Worm (Caenorhabditis elegans) whole organism, L3 larva: ENCODE measurements around the gene Y39B6A.69.
A peak's percentile ranks its signal among the peaks of the same experiment; 100 is the strongest.

Experiments
- R02D3.7 ChIP-seq: fragments of 150-350 bp; optimal IDR thresholded peaks from 2 replicates; lab custom pipeline; 2014; ENCODE audit warnings: missing biosample characterization, missing genetic modification characterization
- ZK546.5 ChIP-seq: sonication (generic microtip); optimal IDR thresholded peaks from 2 replicates; lab custom pipeline; 2017; ENCODE audit warnings: missing biosample characterization, missing genetic modification characterization
- aly-2 ChIP-seq: fragments of 150-350 bp; optimal IDR thresholded peaks from 2 replicates; lab custom pipeline; 2014; ENCODE audit warnings: missing biosample characterization, missing genetic modification characterization
- ama-1 ChIP-seq: fragments of 150-350 bp; optimal IDR thresholded peaks from 2 replicates; lab custom pipeline; 2018
- ceh-16 ChIP-seq: sonication (generic microtip); optimal IDR thresholded peaks from 2 replicates; lab custom pipeline; 2017; ENCODE audit warnings: missing biosample characterization, missing genetic modification characterization
- ceh-28 ChIP-seq: fragments of 150-350 bp; optimal IDR thresholded peaks from 2 replicates; lab custom pipeline; 2014; ENCODE audit warnings: missing biosample characterization, missing genetic modification reagents, missing genetic modification characterization
- ceh-82 ChIP-seq: fragments of 150-350 bp; optimal IDR thresholded peaks from 2 replicates; lab custom pipeline; 2014; ENCODE audit warnings: missing biosample characterization, missing genetic modification characterization
- ceh-9 ChIP-seq: sonication (generic microtip); optimal IDR thresholded peaks from 2 replicates; lab custom pipeline; 2018; ENCODE audit warnings: missing biosample characterization, missing genetic modification characterization
- daf-12 ChIP-seq: fragments of 150-350 bp; optimal IDR thresholded peaks from 2 replicates; lab custom pipeline; 2014; ENCODE audit warnings: missing biosample characterization, missing genetic modification reagents, missing genetic modification characterization
- egl-27 ChIP-seq: sonication (generic microtip); optimal IDR thresholded peaks from 4 replicates; lab custom pipeline; 2017; ENCODE audit warnings: missing biosample characterization, missing genetic modification reagents, missing genetic modification characterization
- egl-5 ChIP-seq: fragments of 150-350 bp; optimal IDR thresholded peaks from 2 replicates; lab custom pipeline; 2017; ENCODE audit warnings: missing biosample characterization, missing genetic modification reagents, missing genetic modification characterization, inconsistent platforms
- elt-1 ChIP-seq: fragments of 150-350 bp; optimal IDR thresholded peaks from 2 replicates; lab custom pipeline; 2014; ENCODE audit warnings: missing biosample characterization, missing genetic modification characterization
- elt-2 ChIP-seq: sonication (generic microtip); optimal IDR thresholded peaks from 2 replicates; lab custom pipeline; 2016; ENCODE audit warnings: missing genetic modification reagents, mild to moderate bottlenecking, missing genetic modification characterization, missing compliant biosample characterization
- elt-3 ChIP-seq, 3 experiments: fragments of 150-350 bp in 1 of 3; sonication (generic microtip) in 2 of 3; optimal IDR thresholded peaks; 2 replicates in 2 of 3; 4 replicates in 1 of 3; lab custom pipeline; 2014 to 2017; ENCODE audit warnings: missing biosample characterization in 3 of 3, missing genetic modification characterization in 3 of 3
- eor-1 ChIP-seq, 2 experiments: fragments of 150-350 bp; optimal IDR thresholded peaks; 2 replicates each; lab custom pipeline; 2014 to 2018; ENCODE audit warnings: missing biosample characterization in 2 of 2, missing genetic modification characterization in 2 of 2
- fkh-10 ChIP-seq: sonication (generic microtip); optimal IDR thresholded peaks from 2 replicates; lab custom pipeline; 2017; ENCODE audit warnings: missing biosample characterization, missing genetic modification reagents, missing genetic modification characterization
- fkh-2 ChIP-seq: fragments of 150-350 bp; optimal IDR thresholded peaks from 2 replicates; lab custom pipeline; 2014; ENCODE audit warnings: missing biosample characterization, missing genetic modification reagents, missing genetic modification characterization
- hmg-11 ChIP-seq: sonication (generic microtip); optimal IDR thresholded peaks from 2 replicates; lab custom pipeline; 2016; ENCODE audit warnings: missing genetic modification characterization, missing compliant biosample characterization
- jun-1 ChIP-seq: fragments of 150-350 bp; optimal IDR thresholded peaks from 2 replicates; lab custom pipeline; 2014; ENCODE audit warnings: missing biosample characterization, missing genetic modification reagents, missing genetic modification characterization
- lin-15B ChIP-seq: fragments of 150-350 bp; optimal IDR thresholded peaks from 2 replicates; lab custom pipeline; 2014; ENCODE audit warnings: missing biosample characterization, missing genetic modification characterization
- lin-39 ChIP-seq: fragments of 150-350 bp; optimal IDR thresholded peaks from 2 replicates; lab custom pipeline; 2018; ENCODE audit warnings: missing biosample characterization, missing genetic modification reagents, missing genetic modification characterization
- lsy-12 ChIP-seq: sonication (generic microtip); optimal IDR thresholded peaks from 2 replicates; lab custom pipeline; 2016; ENCODE audit warnings: mild to moderate bottlenecking, missing genetic modification characterization, missing compliant biosample characterization
- mdl-1 ChIP-seq: fragments of 150-350 bp; optimal IDR thresholded peaks from 2 replicates; lab custom pipeline; 2014; ENCODE audit warnings: missing biosample characterization, missing genetic modification characterization
- mml-1 ChIP-seq: fragments of 150-350 bp; sonication (generic microtip); optimal IDR thresholded peaks from 3 replicates; lab custom pipeline; 2014; ENCODE audit warnings: missing biosample characterization, missing genetic modification characterization
- nfya-1 ChIP-seq: sonication (generic microtip); optimal IDR thresholded peaks from 2 replicates; lab custom pipeline; 2017; ENCODE audit warnings: missing genetic modification characterization, mild to moderate bottlenecking, missing compliant biosample characterization, antibody characterized with exemption, moderate library complexity; ENCODE audit not compliant: insufficient read depth
- nhr-11 ChIP-seq: fragments of 150-350 bp; optimal IDR thresholded peaks from 2 replicates; lab custom pipeline; 2014; ENCODE audit warnings: missing biosample characterization, missing genetic modification characterization
- nhr-12 ChIP-seq: fragments of 150-350 bp; optimal IDR thresholded peaks from 2 replicates; lab custom pipeline; 2014; ENCODE audit warnings: missing biosample characterization, missing genetic modification characterization
- nhr-23 ChIP-seq: fragments of 150-350 bp; optimal IDR thresholded peaks from 2 replicates; lab custom pipeline; 2014; ENCODE audit warnings: missing biosample characterization, missing genetic modification reagents, missing genetic modification characterization
- nhr-237 ChIP-seq: fragments of 150-350 bp; optimal IDR thresholded peaks from 2 replicates; lab custom pipeline; 2014; ENCODE audit warnings: missing biosample characterization, missing genetic modification characterization
- nhr-25 ChIP-seq: sonication (generic microtip); optimal IDR thresholded peaks from 2 replicates; lab custom pipeline; 2017; ENCODE audit warnings: missing biosample characterization, missing genetic modification characterization
- nhr-28 ChIP-seq: fragments of 150-350 bp; optimal IDR thresholded peaks from 2 replicates; lab custom pipeline; 2014; ENCODE audit warnings: missing biosample characterization, missing genetic modification characterization
- nhr-43 ChIP-seq: sonication (generic microtip); optimal IDR thresholded peaks from 2 replicates; lab custom pipeline; 2016; ENCODE audit warnings: mild to moderate bottlenecking, missing genetic modification characterization, missing compliant biosample characterization; ENCODE audit not compliant: poor library complexity, severe bottlenecking
- nhr-67 ChIP-seq: fragments of 150-350 bp; optimal IDR thresholded peaks from 2 replicates; lab custom pipeline; 2014; ENCODE audit warnings: missing biosample characterization, missing genetic modification characterization
- nhr-76 ChIP-seq: fragments of 150-350 bp; sonication (generic microtip); optimal IDR thresholded peaks from 5 replicates; lab custom pipeline; 2014; ENCODE audit warnings: missing biosample characterization, missing genetic modification characterization
- nhr-77 ChIP-seq: fragments of 150-350 bp; optimal IDR thresholded peaks from 2 replicates; lab custom pipeline; 2014; ENCODE audit warnings: missing biosample characterization, missing genetic modification characterization
- pqm-1 ChIP-seq: fragments of 150-350 bp; optimal IDR thresholded peaks from 2 replicates; lab custom pipeline; 2017; ENCODE audit warnings: missing biosample characterization, missing genetic modification characterization, inconsistent platforms
- sea-2 ChIP-seq: fragments of 150-350 bp; sonication (generic microtip); optimal IDR thresholded peaks from 4 replicates; lab custom pipeline; 2014; ENCODE audit warnings: missing biosample characterization, missing genetic modification reagents, missing genetic modification characterization
- skn-1 ChIP-seq: fragments of 150-350 bp; optimal IDR thresholded peaks from 2 replicates; lab custom pipeline; 2014; ENCODE audit warnings: missing biosample characterization, missing genetic modification characterization
- snpc-4 ChIP-seq: fragments of 150-350 bp; optimal IDR thresholded peaks from 2 replicates; lab custom pipeline; 2014; ENCODE audit warnings: missing biosample characterization, missing genetic modification characterization
- unc-39 ChIP-seq: sonication (generic microtip); optimal IDR thresholded peaks from 4 replicates; lab custom pipeline; 2017; ENCODE audit warnings: missing biosample characterization, missing genetic modification characterization
- unc-62 ChIP-seq: fragments of 150-350 bp; sonication (generic microtip); optimal IDR thresholded peaks from 4 replicates; lab custom pipeline; 2014; ENCODE audit warnings: missing biosample characterization, missing genetic modification reagents, missing genetic modification characterization
- zag-1 ChIP-seq: fragments of 150-350 bp; optimal IDR thresholded peaks from 2 replicates; lab custom pipeline; 2014; ENCODE audit warnings: missing biosample characterization, missing genetic modification characterization
- ztf-11 ChIP-seq: fragments of 150-350 bp; optimal IDR thresholded peaks from 2 replicates; lab custom pipeline; 2014; ENCODE audit warnings: missing biosample characterization, missing genetic modification characterization
- ztf-4 ChIP-seq: fragments of 150-350 bp; optimal IDR thresholded peaks from 2 replicates; lab custom pipeline; 2014; ENCODE audit warnings: missing biosample characterization, missing genetic modification characterization

Y39B6A.69 gene

ce11 chrV:19177070-19177469 lies 24.8 kb upstream of the Y39B6A.69 start:
- TF ChIP-seq nhr-43 (no peak), nhr-28 (tag; lab: Kevin White, UChicago) (no peak), aly-2 (tag; lab: Kevin White, UChicago) (no peak), snpc-4 (tag; lab: Kevin White, UChicago) (no peak), ZK546.5 (tag; lab: Kevin White, UChicago) (no peak), ceh-82 (tag; lab: Kevin White, UChicago) (no peak)
- TF ChIP-seq, all 47 proteins: peak for 0

DNA sequence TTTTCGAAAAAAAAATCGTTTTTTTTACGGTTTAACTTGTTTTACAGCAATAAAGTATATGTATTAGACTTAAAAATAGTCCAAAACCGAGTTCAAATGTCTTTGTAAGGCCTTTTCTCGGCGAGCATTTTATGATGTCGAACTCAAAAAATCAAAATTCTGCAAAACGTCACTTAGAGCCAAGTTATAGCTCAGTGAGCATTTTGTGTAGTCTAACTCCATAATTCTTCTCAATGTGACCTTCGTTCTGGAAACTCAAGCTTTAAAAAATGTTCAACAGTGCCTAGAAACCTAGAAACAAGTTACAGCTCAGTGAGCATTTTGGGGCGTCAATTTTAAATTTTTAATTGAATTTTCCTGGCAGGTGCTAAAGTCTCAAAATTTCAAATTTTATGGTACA lies 23.5 kb upstream of the Y39B6A.69 start:
- TF ChIP-seq ceh-16 = no peak
- TF ChIP-seq sea-2 (GFP tag; lab: Kevin White, UChicago) = no peak
- no peak for TF ChIP-seq skn-1 (tag; lab: Kevin White, UChicago)
- no peak for TF ChIP-seq nhr-237
- TF ChIP-seq hmg-11 (tag; lab: Kevin White, UChicago) = no peak
- TF ChIP-seq nhr-77 = no peak
- no peak for TF ChIP-seq nhr-67 (tag; lab: Kevin White, UChicago)
- no peak for TF ChIP-seq nhr-43
- no peak for TF ChIP-seq nhr-76 (tag; lab: Kevin White, UChicago)
- TF ChIP-seq mdl-1 (tag; lab: Kevin White, UChicago) = no peak
- TF ChIP-seq nhr-11 (tag; lab: Kevin White, UChicago) = no peak
- no peak for TF ChIP-seq nhr-23
- no peak for TF ChIP-seq ceh-28 (tag; lab: Kevin White, UChicago)
- no peak for TF ChIP-seq elt-1 (tag; lab: Kevin White, UChicago)
- TF ChIP-seq ama-1 (lab: Kevin White, UChicago) = no peak
- TF ChIP-seq fkh-10 (GFP tag; lab: Kevin White, UChicago) = no peak
- no peak for TF ChIP-seq R02D3.7 (tag; lab: Kevin White, UChicago)
- no peak for TF ChIP-seq elt-3 (tag; optimal IDR thresholded peaks at IDR 0.05; lab: Kevin White, UChicago)

ce11 chrV:19174626-19175025 lies 22.4 kb upstream of the Y39B6A.69 start, which contains the start of gene hot-2:
Gene hot-2, plus strand, starts transcription at chrV:19174759.
- TF ChIP-seq ztf-11 (tag; lab: Kevin White, UChicago) = no peak
- no peak for TF ChIP-seq egl-27 (tag; lab: Kevin White, UChicago)
- TF ChIP-seq ztf-4 (tag; lab: Kevin White, UChicago) = no peak
- no peak for TF ChIP-seq ZK546.5 (tag; lab: Kevin White, UChicago)
- TF ChIP-seq nfya-1 = no peak
- no peak for TF ChIP-seq skn-1 (tag; lab: Kevin White, UChicago)
- no peak for TF ChIP-seq elt-2
- no peak for TF ChIP-seq hmg-11 (tag; lab: Kevin White, UChicago)
- no peak for TF ChIP-seq elt-1 (tag; lab: Kevin White, UChicago)

ce11 chrV:19158664-19159063 lies 6.4 kb upstream of the Y39B6A.69 start, which contains the start of gene Y39B6A.5:
Gene Y39B6A.5, minus strand, starts transcription at chrV:19158877.
- TF ChIP-seq R02D3.7 (tag; lab: Kevin White, UChicago) (no peak), ZK546.5 (tag; lab: Kevin White, UChicago) (no peak), egl-27 (tag; lab: Kevin White, UChicago) (no peak), nhr-11 (tag; lab: Kevin White, UChicago) (no peak), jun-1 (tag; lab: Kevin White, UChicago) (peak; percentile 96), nhr-67 (tag; lab: Kevin White, UChicago) (no peak), unc-39 (no peak), ama-1 (lab: Kevin White, UChicago) (no peak), ceh-82 (tag; lab: Kevin White, UChicago) (no peak), hmg-11 (tag; lab: Kevin White, UChicago) (peak; percentile 15), nhr-12 (tag; lab: Kevin White, UChicago) (no peak), fkh-2 (no peak), ceh-16 (no peak), elt-3 (tag; optimal IDR thresholded peaks at IDR 0.05; lab: Kevin White, UChicago) (no peak), pqm-1 (tag; lab: Kevin White, UChicago) (peak; percentile 94), nfya-1 (no peak), zag-1 (no peak), mml-1 (no peak), lin-15B (tag; lab: Kevin White, UChicago) (peak; percentile 2), nhr-76 (tag; lab: Kevin White, UChicago) (no peak), mdl-1 (tag; lab: Kevin White, UChicago) (no peak), nhr-43 (no peak), daf-12 (tag; lab: Kevin White, UChicago) (no peak), ceh-28 (tag; lab: Kevin White, UChicago) (peak; percentile 54), fkh-10 (GFP tag; lab: Kevin White, UChicago) (no peak), snpc-4 (tag; lab: Kevin White, UChicago) (peak; percentile 61), nhr-23 (no peak), ztf-11 (tag; lab: Kevin White, UChicago) (no peak), lsy-12 (tag; lab: Kevin White, UChicago) (no peak), elt-1 (tag; lab: Kevin White, UChicago) (no peak), unc-62 (GFP tag; lab: Kevin White, UChicago) (no peak), egl-5 (tag; lab: Kevin White, UChicago) (no peak), ceh-9 (tag; lab: Kevin White, UChicago) (no peak), nhr-237 (no peak), lin-39 (no peak), ztf-4 (tag; lab: Kevin White, UChicago) (no peak), nhr-28 (tag; lab: Kevin White, UChicago) (no peak), aly-2 (tag; lab: Kevin White, UChicago) (no peak), eor-1 (tag; optimal IDR thresholded peaks at IDR 0.05; lab: Kevin White, UChicago) (no peak), skn-1 (tag; lab: Kevin White, UChicago) (peak; percentile 46), nhr-25 (no peak)
